Comparison of ENCODE assay signal across 2 worm cellular contexts in the genomic region with DNA sequence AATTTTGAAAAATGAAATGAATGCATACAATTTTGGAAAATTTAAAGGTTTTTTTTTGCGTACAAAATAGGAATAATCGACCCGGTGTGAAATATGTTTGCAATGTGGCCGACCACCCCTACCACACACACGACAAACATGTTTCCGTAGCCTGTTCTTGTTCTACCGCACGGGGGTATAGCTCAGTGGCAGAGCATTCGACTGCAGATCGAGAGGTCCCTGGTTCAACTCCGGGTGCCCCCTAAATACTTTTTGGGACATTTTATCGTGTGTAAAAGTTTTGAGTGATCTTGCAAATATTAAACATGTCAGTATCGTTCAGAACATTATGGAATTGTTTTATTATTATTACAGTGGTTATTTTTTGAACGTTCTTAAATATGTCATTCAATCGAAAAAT.
TF ChIP-seq lines count a peak whose summit lies in the region.

No protein-coding gene starts in this region.

TF ChIP-seq in whole organism, L4 larva, 104 proteins besides CTCF, POLR2A, EP300 and RAD21 (continued from another document):
- TF ChIP-seq nhr-41 (GFP tag; IDR thresholded peaks at IDR 0.05; lab: Robert Waterston, UW), result 0 out of 2 replicates have a peak, but pooled peaks have one; percentile 55
- peak; percentile 90 for TF ChIP-seq Y105C5A.15 (GFP tag; IDR thresholded peaks at IDR 0.05; lab: Robert Waterston, UW)
- no peak for TF ChIP-seq ztf-11 (tag; optimal IDR thresholded peaks at IDR 0.05; lab: Kevin White, UChicago)
- TF ChIP-seq mxl-3 (GFP tag; optimal IDR thresholded peaks at IDR 0.05; lab: Kevin White, UChicago), result peak; percentile 59
- TF ChIP-seq spr-1 (tag; optimal IDR thresholded peaks at IDR 0.05; lab: Kevin White, UChicago), result peak; percentile 46
- TF ChIP-seq nhr-102 (tag; optimal IDR thresholded peaks at IDR 0.05; lab: Kevin White, UChicago), result peak; percentile 68
- no peak for TF ChIP-seq ceh-28 (tag; optimal IDR thresholded peaks at IDR 0.05; lab: Kevin White, UChicago)
- TF ChIP-seq F10B5.3 (tag; optimal IDR thresholded peaks at IDR 0.05; lab: Kevin White, UChicago), result peak; percentile 32
- no peak for TF ChIP-seq ceh-82 (tag; optimal IDR thresholded peaks at IDR 0.05; lab: Kevin White, UChicago)
- no peak for TF ChIP-seq spr-3 (GFP tag; optimal IDR thresholded peaks at IDR 0.05; lab: Kevin White, UChicago)
- no peak for TF ChIP-seq nhr-237 (tag; optimal IDR thresholded peaks at IDR 0.05; lab: Kevin White, UChicago)
- TF ChIP-seq pqm-1 (tag; optimal IDR thresholded peaks at IDR 0.05; lab: Kevin White, UChicago), result no peak
- TF ChIP-seq zfp-3 (GFP tag; conservative IDR thresholded peaks at IDR 0.05; lab: Robert Waterston, UW), result peak; percentile 66
- peak; percentile 67 for TF ChIP-seq ceh-20 (GFP tag; IDR thresholded peaks at IDR 0.05; lab: Robert Waterston, UW)
- TF ChIP-seq tra-1 (GFP tag; IDR thresholded peaks at IDR 0.05; lab: Robert Waterston, UW), result peak; percentile 84
- peak in 1 of 2 experiments; percentile 28 for TF ChIP-seq unc-62 (GFP tag; optimal IDR thresholded peaks at IDR 0.05 in 1 of 2; lab: Kevin White, UChicago)
- no peak for TF ChIP-seq unc-62 (tag; optimal IDR thresholded peaks at IDR 0.05; lab: Kevin White, UChicago)
- TF ChIP-seq nhr-25 (tag; optimal IDR thresholded peaks at IDR 0.05; lab: Kevin White, UChicago; ENCODE audit: borderline replicate concordance, insufficient read depth), result peak; percentile 9
- TF ChIP-seq arid-1 (GFP tag; conservative IDR thresholded peaks at IDR 0.05; lab: Robert Waterston, UW), result peak; percentile 79
- TF ChIP-seq mdl-1 (tag; optimal IDR thresholded peaks at IDR 0.05; lab: Kevin White, UChicago), result no peak
- no peak for TF ChIP-seq F49E8.2 (tag; optimal IDR thresholded peaks at IDR 0.05; lab: Kevin White, UChicago; ENCODE audit: borderline replicate concordance)
- TF ChIP-seq zfp-2 (tag; optimal IDR thresholded peaks at IDR 0.05; lab: Kevin White, UChicago), result no peak
- TF ChIP-seq set-16 (GFP tag; IDR thresholded peaks at IDR 0.05; lab: Robert Waterston, UW), result no peak; the same call in 1 of the 2 replicates
- TF ChIP-seq F37D6.2 (tag; optimal IDR thresholded peaks at IDR 0.05; lab: Kevin White, UChicago), result peak; percentile 36
- TF ChIP-seq madf-5 (GFP tag; IDR thresholded peaks at IDR 0.05; lab: Robert Waterston, UW), result 0 out of 4 replicates have a peak, but pooled peaks of 1 of the 2 experiments have one; percentile 68
- TF ChIP-seq Y48G9A.11 (GFP tag; IDR thresholded peaks at IDR 0.05; lab: Robert Waterston, UW), result 0 out of 2 replicates have a peak, but pooled peaks have one; percentile 7
- peak; percentile 68 for TF ChIP-seq duxl-1 (tag; optimal IDR thresholded peaks at IDR 0.05; lab: Kevin White, UChicago; ENCODE audit: poor library complexity)
- no peak for TF ChIP-seq nhr-11 (tag; optimal IDR thresholded peaks at IDR 0.05; lab: Kevin White, UChicago)
- TF ChIP-seq ZK337.2 (GFP tag; IDR thresholded peaks at IDR 0.05; lab: Robert Waterston, UW), result peak; percentile 30; the same call in 1 of the 2 replicates
- no peak for TF ChIP-seq T26A8.4 (GFP tag; IDR thresholded peaks at IDR 0.05; lab: Robert Waterston, UW)
- TF ChIP-seq hlh-30 (tag; optimal IDR thresholded peaks at IDR 0.05; lab: Kevin White, UChicago; ENCODE audit: insufficient read depth), result peak; percentile 43
- no peak for TF ChIP-seq nhr-10 (tag; optimal IDR thresholded peaks at IDR 0.05; lab: Kevin White, UChicago)
- TF ChIP-seq mdt-29 (GFP tag; IDR thresholded peaks at IDR 0.05; lab: Robert Waterston, UW), result peak; percentile 60; the same call in 1 of the 2 replicates
- peak; percentile 97 for TF ChIP-seq aha-1 (tag; lab: Kevin White, UChicago)
- TF ChIP-seq ceh-32 (tag; optimal IDR thresholded peaks at IDR 0.05; lab: Kevin White, UChicago; ENCODE audit: poor library complexity), result no peak
- TF ChIP-seq nhr-76 (tag; optimal IDR thresholded peaks at IDR 0.05; lab: Kevin White, UChicago), result no peak
- peak; percentile 68 for TF ChIP-seq dmd-9 (GFP tag; IDR thresholded peaks at IDR 0.05; lab: Robert Waterston, UW)
- TF ChIP-seq mxl-2 (GFP tag; conservative IDR thresholded peaks at IDR 0.05; lab: Robert Waterston, UW), result peak; percentile 73; the same call in 1 of the 2 replicates
- no peak for TF ChIP-seq fkh-10 (GFP tag; optimal IDR thresholded peaks at IDR 0.05; lab: Kevin White, UChicago)
- TF ChIP-seq rbr-2 (tag; optimal IDR thresholded peaks at IDR 0.05; lab: Kevin White, UChicago), result peak; percentile 62
- TF ChIP-seq nhr-77 (tag; optimal IDR thresholded peaks at IDR 0.05; lab: Kevin White, UChicago), result no peak
- TF ChIP-seq lin-1 (GFP tag; IDR thresholded peaks at IDR 0.05; lab: Robert Waterston, UW), result 0 out of 2 replicates have a peak, but pooled peaks have one; percentile 54
- no peak for TF ChIP-seq dpl-1 (GFP tag; optimal IDR thresholded peaks at IDR 0.05; lab: Kevin White, UChicago)
- no peak for TF ChIP-seq snpc-4 (tag; optimal IDR thresholded peaks at IDR 0.05; lab: Kevin White, UChicago)
- no peak for TF ChIP-seq unc-130 (GFP tag; optimal IDR thresholded peaks at IDR 0.05; lab: Kevin White, UChicago)
- peak; percentile 69; the same call in 1 of the 2 replicates for TF ChIP-seq php-3 (GFP tag; IDR thresholded peaks at IDR 0.05; lab: Robert Waterston, UW)
- peak; percentile 82 for TF ChIP-seq snpc-1.2 (GFP tag; IDR thresholded peaks at IDR 0.05; lab: Robert Waterston, UW)
- TF ChIP-seq gei-8 (GFP tag; optimal IDR thresholded peaks at IDR 0.05; lab: Kevin White, UChicago), result peak; percentile 40
- TF ChIP-seq hmg-1.1 (GFP tag; IDR thresholded peaks at IDR 0.05; lab: Robert Waterston, UW), result peak; percentile 84
- peak in 1 of 2 experiments; percentile 29 for TF ChIP-seq hif-1 (tag; optimal IDR thresholded peaks at IDR 0.05; lab: Kevin White, UChicago)
- no peak for TF ChIP-seq ceh-62 (tag; optimal IDR thresholded peaks at IDR 0.05; lab: Kevin White, UChicago)

TF ChIP-seq in whole organism, late embryonic, 69 proteins besides CTCF, POLR2A, EP300 and RAD21 (continued from another document):
- TF ChIP-seq tbx-2 (tag; optimal IDR thresholded peaks at IDR 0.05; lab: Kevin White, UChicago) (peak; percentile 77), unc-55 (GFP tag; optimal IDR thresholded peaks at IDR 0.05; lab: Kevin White, UChicago) (no peak), ceh-34 (tag; optimal IDR thresholded peaks at IDR 0.05; lab: Kevin White, UChicago) (peak; percentile 76), nhr-11 (tag; optimal IDR thresholded peaks at IDR 0.05; lab: Kevin White, UChicago) (no peak), madf-2 (tag; optimal IDR thresholded peaks at IDR 0.05; lab: Kevin White, UChicago) (peak; percentile 54), pag-3 (tag; optimal IDR thresholded peaks at IDR 0.05; lab: Kevin White, UChicago; ENCODE audit: borderline replicate concordance) (no peak), ama-1 (optimal IDR thresholded peaks at IDR 0.05; lab: Kevin White, UChicago) (no peak), ceh-9 (tag; optimal IDR thresholded peaks at IDR 0.05; lab: Kevin White, UChicago) (no peak), hlh-13 (GFP tag; optimal IDR thresholded peaks at IDR 0.05; lab: Kevin White, UChicago) (peak; percentile 74)
TF ChIP-seq in whole organism, late embryonic: peak in this region for 48.
